Worm (Caenorhabditis elegans) whole organism, L2 larva: ENCODE data around the gene uda-1.

Experiments used
- C34F6.9 ChIP-seq: fragments of 150-350 bp; optimal IDR thresholded peaks from 2 replicates; lab custom pipeline; 2014; ENCODE audit warnings: missing biosample characterization, missing genetic modification characterization
- F13H6.1 ChIP-seq: sonication (generic microtip); optimal IDR thresholded peaks from 2 replicates; lab custom pipeline; 2016; ENCODE audit warnings: missing genetic modification characterization, missing compliant biosample characterization
- Y55F3AM.14 ChIP-seq: fragments of 200-800 bp; sonication (Bioruptor generic); optimal IDR thresholded peaks from 2 replicates; lab custom pipeline; 2018; ENCODE audit warnings: mild to moderate bottlenecking, missing genetic modification characterization, missing compliant biosample characterization
- ZK546.5 ChIP-seq: sonication (generic microtip); optimal IDR thresholded peaks from 2 replicates; lab custom pipeline; 2017; ENCODE audit warnings: missing biosample characterization, missing genetic modification characterization
- alr-1 ChIP-seq: fragments of 150-350 bp; optimal IDR thresholded peaks from 2 replicates; lab custom pipeline; 2014; ENCODE audit warnings: missing biosample characterization, missing genetic modification characterization
- ama-1 ChIP-seq: fragments of 150-350 bp; optimal IDR thresholded peaks from 2 replicates; lab custom pipeline; 2018; ENCODE audit warnings: inconsistent platforms
- blmp-1 ChIP-seq: sonication (generic microtip); optimal IDR thresholded peaks from 2 replicates; lab custom pipeline; 2017; ENCODE audit warnings: missing genetic modification characterization, mild to moderate bottlenecking, missing compliant biosample characterization, antibody characterized with exemption, moderate library complexity; ENCODE audit not compliant: insufficient read depth
- ceh-16 ChIP-seq: fragments of 150-350 bp; optimal IDR thresholded peaks from 2 replicates; lab custom pipeline; 2014; ENCODE audit warnings: missing biosample characterization, missing genetic modification characterization
- crh-2 ChIP-seq: sonication (generic microtip); optimal IDR thresholded peaks from 2 replicates; lab custom pipeline; 2017; ENCODE audit warnings: missing biosample characterization, missing genetic modification characterization
- dmd-4 ChIP-seq: sonication (generic microtip); optimal IDR thresholded peaks from 2 replicates; lab custom pipeline; 2017; ENCODE audit warnings: missing biosample characterization, missing genetic modification characterization
- elt-1 ChIP-seq: fragments of 150-350 bp; optimal IDR thresholded peaks from 2 replicates; lab custom pipeline; 2014; ENCODE audit warnings: missing biosample characterization, missing genetic modification characterization
- elt-3 ChIP-seq: sonication (generic microtip); optimal IDR thresholded peaks from 2 replicates; lab custom pipeline; 2017; ENCODE audit warnings: missing biosample characterization, missing genetic modification characterization
- fos-1 ChIP-seq: fragments of 150-350 bp; optimal IDR thresholded peaks from 2 replicates; lab custom pipeline; 2014; ENCODE audit warnings: missing biosample characterization, missing genetic modification characterization
- gmeb-1 ChIP-seq: fragments of 150-350 bp; optimal IDR thresholded peaks from 2 replicates; lab custom pipeline; 2014; ENCODE audit warnings: missing biosample characterization, missing genetic modification characterization
- lin-11 ChIP-seq: fragments of 150-350 bp; sonication (generic microtip); optimal IDR thresholded peaks from 2 replicates; lab custom pipeline; 2014; ENCODE audit warnings: missing biosample characterization, missing genetic modification characterization, inconsistent platforms, mixed read lengths
- lin-39 ChIP-seq: fragments of 150-350 bp; optimal IDR thresholded peaks from 2 replicates; lab custom pipeline; 2014; ENCODE audit warnings: missing biosample characterization, missing genetic modification reagents, missing genetic modification characterization
- lsy-2 ChIP-seq, 2 experiments: fragments of 150-350 bp in 1 of 2; sonication (generic microtip) in 1 of 2; optimal IDR thresholded peaks; 2 replicates each; lab custom pipeline; 2014 to 2017; ENCODE audit warnings: missing biosample characterization in 2 of 2, missing genetic modification characterization in 2 of 2
- nhr-10 ChIP-seq: sonication (generic microtip); optimal IDR thresholded peaks from 2 replicates; lab custom pipeline; 2017; ENCODE audit warnings: missing biosample characterization, missing genetic modification characterization
- nhr-11 ChIP-seq: fragments of 150-350 bp; optimal IDR thresholded peaks from 2 replicates; lab custom pipeline; 2014; ENCODE audit warnings: missing biosample characterization, missing genetic modification characterization
- nhr-12 ChIP-seq: fragments of 150-350 bp; optimal IDR thresholded peaks from 2 replicates; lab custom pipeline; 2014; ENCODE audit warnings: missing biosample characterization, missing genetic modification characterization
- nhr-129 ChIP-seq: fragments of 150-350 bp; optimal IDR thresholded peaks from 2 replicates; lab custom pipeline; 2014; ENCODE audit warnings: missing biosample characterization, missing genetic modification characterization
- nhr-21 ChIP-seq: fragments of 150-350 bp; optimal IDR thresholded peaks from 2 replicates; lab custom pipeline; 2014; ENCODE audit warnings: missing biosample characterization, missing genetic modification characterization
- nhr-237 ChIP-seq: fragments of 150-350 bp; optimal IDR thresholded peaks from 2 replicates; lab custom pipeline; 2014; ENCODE audit warnings: missing biosample characterization, missing genetic modification characterization
- nhr-25 ChIP-seq: fragments of 150-350 bp; sonication (generic microtip); optimal IDR thresholded peaks from 3 replicates; lab custom pipeline; 2014; ENCODE audit warnings: missing biosample characterization, missing genetic modification characterization
- nhr-77 ChIP-seq: fragments of 150-350 bp; optimal IDR thresholded peaks from 2 replicates; lab custom pipeline; 2014; ENCODE audit warnings: missing biosample characterization, missing genetic modification characterization
- peb-1 ChIP-seq: fragments of 150-350 bp; optimal IDR thresholded peaks from 2 replicates; lab custom pipeline; 2014; ENCODE audit warnings: missing biosample characterization, missing genetic modification characterization
- skn-1 ChIP-seq: sonication (generic microtip); optimal IDR thresholded peaks from 2 replicates; lab custom pipeline; 2017; ENCODE audit warnings: missing biosample characterization, missing genetic modification characterization
- sma-9 ChIP-seq, 2 experiments: fragments of 150-350 bp in 1 of 2; sonication (generic microtip) in 1 of 2; optimal IDR thresholded peaks; 2 replicates each; lab custom pipeline; 2014 to 2016; ENCODE audit warnings: missing genetic modification characterization in 2 of 2, mild to moderate bottlenecking in 1 of 2, missing biosample characterization in 1 of 2, missing compliant biosample characterization in 1 of 2, missing genetic modification reagents in 1 of 2, moderate library complexity in 1 of 2
- snpc-4 ChIP-seq: fragments of 150-350 bp; optimal IDR thresholded peaks from 2 replicates; lab custom pipeline; 2014; ENCODE audit warnings: missing biosample characterization, missing genetic modification characterization
- unc-39 ChIP-seq: fragments of 150-350 bp; optimal IDR thresholded peaks from 2 replicates; lab custom pipeline; 2014; ENCODE audit warnings: missing biosample characterization, missing genetic modification characterization
- unc-55 ChIP-seq: fragments of 150-350 bp; sonication (generic microtip); optimal IDR thresholded peaks from 3 replicates; lab custom pipeline; 2014; ENCODE audit warnings: missing biosample characterization, missing genetic modification reagents, missing genetic modification characterization
- unc-62 ChIP-seq: fragments of 150-350 bp; optimal IDR thresholded peaks from 2 replicates; lab custom pipeline; 2014; ENCODE audit warnings: missing biosample characterization, missing genetic modification reagents, missing genetic modification characterization
- ztf-11 ChIP-seq: sonication (generic microtip); optimal IDR thresholded peaks from 2 replicates; lab custom pipeline; 2017; ENCODE audit warnings: missing biosample characterization, missing genetic modification characterization

Gene uda-1

ce11 chrV:9985227-9985864 lies 19.2 kb upstream of the uda-1 start:
- TF ChIP-seq ceh-16 (tag; lab: Kevin White, UChicago) (no peak), sma-9 (GFP tag; optimal IDR thresholded peaks at IDR 0.05; lab: Kevin White, UChicago) (peak; percentile 51), sma-9 (tag; optimal IDR thresholded peaks at IDR 0.05; lab: Kevin White, UChicago) (no peak), nhr-77 (tag; lab: Kevin White, UChicago) (no peak), dmd-4 (tag; lab: Kevin White, UChicago) (no peak), nhr-25 (tag; lab: Kevin White, UChicago) (no peak), F13H6.1 (peak; percentile 5), blmp-1 (no peak), elt-3 (tag; lab: Kevin White, UChicago) (no peak), lsy-2 (tag; optimal IDR thresholded peaks at IDR 0.05; lab: Kevin White, UChicago) (peak in 1 of 2 experiments; percentile 17), skn-1 (tag; lab: Kevin White, UChicago) (no peak)

- no peak for TF ChIP-seq crh-2 (tag; lab: Kevin White, UChicago)
- TF ChIP-seq nhr-129 (tag; lab: Kevin White, UChicago): peak; percentile 1
These were observed 18.4 kb upstream of the uda-1 start, which contains the start of gene rmd-2 for ce11 chrV:9986177-9986576. rmd-2 (minus strand) TSS chrV:9986277.

ce11 chrV:9987688-9988087 lies 16.9 kb upstream of the uda-1 start, which contains the start of gene C27H6.8:
C27H6.8 (minus strand) TSS chrV:9987788.
- TF ChIP-seq alr-1 (tag; lab: Kevin White, UChicago) (no peak), nhr-11 (no peak)

ce11 chrV:9991610-9992009 lies 12.9 kb upstream of the uda-1 start, which contains the start of the genes rde-1 and trpp-6:
rde-1 (minus strand) TSS chrV:9991642.
trpp-6 (plus strand) TSS chrV:9991895.
- no peak for TF ChIP-seq dmd-4 (tag; lab: Kevin White, UChicago)
- peak; percentile 15 for TF ChIP-seq gmeb-1 (tag; lab: Kevin White, UChicago)
- TF ChIP-seq Y55F3AM.14 (GFP tag; lab: Kevin White, UChicago): no peak
- TF ChIP-seq C34F6.9 (tag; lab: Kevin White, UChicago): peak; percentile 35
- peak; percentile 55 for TF ChIP-seq unc-55 (GFP tag; lab: Kevin White, UChicago)
- TF ChIP-seq nhr-129 (tag; lab: Kevin White, UChicago): no peak
- TF ChIP-seq, all 48 proteins: peak for 3

- TF ChIP-seq nhr-12 (tag; lab: Kevin White, UChicago): no peak
- no peak for TF ChIP-seq nhr-237
- no peak for TF ChIP-seq snpc-4 (tag; lab: Kevin White, UChicago)
- no peak for TF ChIP-seq elt-1
- TF ChIP-seq nhr-21: no peak
- no peak for TF ChIP-seq Y55F3AM.14 (GFP tag; lab: Kevin White, UChicago)
- TF ChIP-seq C34F6.9 (tag; lab: Kevin White, UChicago): no peak
- no peak for TF ChIP-seq skn-1 (tag; lab: Kevin White, UChicago)
- no peak for TF ChIP-seq ama-1 (lab: Kevin White, UChicago)
- TF ChIP-seq unc-62 (GFP tag; lab: Kevin White, UChicago): no peak
- TF ChIP-seq gmeb-1 (tag; lab: Kevin White, UChicago): no peak
- TF ChIP-seq dmd-4 (tag; lab: Kevin White, UChicago): no peak
- no peak for TF ChIP-seq nhr-10 (tag; lab: Kevin White, UChicago)
- no peak for TF ChIP-seq peb-1 (tag; lab: Kevin White, UChicago)
- no peak for TF ChIP-seq ZK546.5 (tag; lab: Kevin White, UChicago)
- TF ChIP-seq lin-39 (tag; lab: Kevin White, UChicago): no peak
- TF ChIP-seq lin-11: no peak
These were observed 8.8 kb upstream of the uda-1 start, which contains the start of gene K08H10.6 for ce11 chrV:9995791-9996190. K08H10.6 (minus strand) TSS chrV:9995891.

- TF ChIP-seq unc-39 (tag; lab: Kevin White, UChicago) (no peak), ztf-11 (tag; lab: Kevin White, UChicago) (no peak), nhr-129 (tag; lab: Kevin White, UChicago) (no peak), C34F6.9 (tag; lab: Kevin White, UChicago) (no peak), fos-1 (tag; lab: Kevin White, UChicago) (no peak), nhr-10 (tag; lab: Kevin White, UChicago) (no peak), ama-1 (lab: Kevin White, UChicago) (no peak), F13H6.1 (no peak), sma-9 (GFP tag; optimal IDR thresholded peaks at IDR 0.05; lab: Kevin White, UChicago) (no peak), sma-9 (tag; optimal IDR thresholded peaks at IDR 0.05; lab: Kevin White, UChicago) (no peak), peb-1 (tag; lab: Kevin White, UChicago) (no peak), crh-2 (tag; lab: Kevin White, UChicago) (no peak), elt-3 (tag; lab: Kevin White, UChicago) (no peak)
These were observed 3.8 kb upstream of the uda-1 start, which contains the start of gene K08H10.10 for ce11 chrV:10000760-10001159. K08H10.10 (plus strand) TSS chrV:10001060.
